Worm (Caenorhabditis elegans) whole organism, L3 larva: ENCODE data around the gene aps-1.

Experiments
- ceh-82 ChIP-seq: fragments of 150-350 bp; optimal IDR thresholded peaks from 2 replicates; lab custom pipeline; 2014; ENCODE audit warnings: missing biosample characterization, missing genetic modification characterization
- ceh-9 ChIP-seq: sonication (generic microtip); optimal IDR thresholded peaks from 2 replicates; lab custom pipeline; 2018; ENCODE audit warnings: missing biosample characterization, missing genetic modification characterization
- nhr-12 ChIP-seq: fragments of 150-350 bp; optimal IDR thresholded peaks from 2 replicates; lab custom pipeline; 2014; ENCODE audit warnings: missing biosample characterization, missing genetic modification characterization
- nhr-77 ChIP-seq: fragments of 150-350 bp; optimal IDR thresholded peaks from 2 replicates; lab custom pipeline; 2014; ENCODE audit warnings: missing biosample characterization, missing genetic modification characterization
- zag-1 ChIP-seq: fragments of 150-350 bp; optimal IDR thresholded peaks from 2 replicates; lab custom pipeline; 2014; ENCODE audit warnings: missing biosample characterization, missing genetic modification characterization
- ztf-11 ChIP-seq: fragments of 150-350 bp; optimal IDR thresholded peaks from 2 replicates; lab custom pipeline; 2014; ENCODE audit warnings: missing biosample characterization, missing genetic modification characterization

ce11 chrV:6033512-6033911 is 15.7 kb downstream of the aps-1 start:
- no peak for TF ChIP-seq nhr-12 (tag; lab: Kevin White, UChicago)
- TF ChIP-seq nhr-77 (tag; lab: Kevin White, UChicago): no peak
- TF ChIP-seq ceh-82 (tag; lab: Kevin White, UChicago): no peak
- TF ChIP-seq zag-1: no peak
- TF ChIP-seq ceh-9: no peak
- no peak for TF ChIP-seq ztf-11
